Worm (Caenorhabditis elegans): ENCODE data around the gene R12B2.8.

The R12B2.8 gene

ce11 chrIII:5836816-5837215 is 13.1 kb downstream of the R12B2.8 start, which contains the start of gene W04D12.1:
Gene W04D12.1, plus strand, starts transcription at chrIII:5836926.
- 0 out of 2 replicates have a peak, but pooled peaks have one; percentile 32 for TF ChIP-seq snpc-1.2 (GFP tag; IDR thresholded peaks at IDR 0.05)
- TF ChIP-seq T26A8.4 (GFP tag; IDR thresholded peaks at IDR 0.05) = no peak
- TF ChIP-seq zfp-2 (tag; optimal IDR thresholded peaks at IDR 0.05) = no peak
- TF ChIP-seq dmd-9 (GFP tag; IDR thresholded peaks at IDR 0.05) = no peak
- peak in 1 of 2 experiments; percentile 63 for TF ChIP-seq unc-62 (GFP tag; optimal IDR thresholded peaks at IDR 0.05 in 1 of 2)
- TF ChIP-seq unc-62 (tag; optimal IDR thresholded peaks at IDR 0.05) = no peak
- no peak for TF ChIP-seq rbr-2 (tag; optimal IDR thresholded peaks at IDR 0.05)
- 0 out of 2 replicates have a peak, but pooled peaks have one; percentile 15 for TF ChIP-seq ZK337.2 (GFP tag; IDR thresholded peaks at IDR 0.05)

ce11 chrIII:5838159-5839046 is 14.7 kb downstream of the R12B2.8 start:
- TF ChIP-seq hlh-11 (tag; optimal IDR thresholded peaks at IDR 0.05) (peak; percentile 93), ceh-28 (tag; optimal IDR thresholded peaks at IDR 0.05) (no peak), T26A8.4 (GFP tag; IDR thresholded peaks at IDR 0.05) (peak; percentile 27; the same call in 1 of the 2 replicates), nhr-102 (tag; optimal IDR thresholded peaks at IDR 0.05) (peak; percentile 6), nhr-10 (tag; optimal IDR thresholded peaks at IDR 0.05) (peak; percentile 52), nhr-11 (tag; optimal IDR thresholded peaks at IDR 0.05) (no peak), cey-2 (tag; optimal IDR thresholded peaks at IDR 0.05; ENCODE audit: borderline replicate concordance, insufficient read depth) (peak; percentile 9), R02D3.7 (tag; optimal IDR thresholded peaks at IDR 0.05) (no peak), mep-1 (tag; optimal IDR thresholded peaks at IDR 0.05) (peak; percentile 72), saeg-2 (GFP tag; IDR thresholded peaks at IDR 0.05) (no peak), T20F7.1 (GFP tag; optimal IDR thresholded peaks at IDR 0.05) (peak; percentile 74), lin-38 (GFP tag; IDR thresholded peaks at IDR 0.05) (0 out of 2 replicates have a peak, but pooled peaks have one; percentile 18), hmg-1.1 (GFP tag; IDR thresholded peaks at IDR 0.05) (0 out of 2 replicates have a peak, but pooled peaks have one; percentile 7), mes-2 (tag; optimal IDR thresholded peaks at IDR 0.05; ENCODE audit: poor library complexity, severe bottlenecking) (peak; percentile 30), pqm-1 (tag; optimal IDR thresholded peaks at IDR 0.05) (peak; percentile 93), daf-16 (GFP tag; optimal IDR thresholded peaks at IDR 0.05) (peak in 1 of 2 experiments; percentile 60), daf-16 (tag; optimal IDR thresholded peaks at IDR 0.05) (peak; percentile 82), D1046.2 (GFP tag; IDR thresholded peaks at IDR 0.05) (no peak), ctbp-1 (GFP tag; IDR thresholded peaks at IDR 0.05) (no peak), dpl-1 (GFP tag; optimal IDR thresholded peaks at IDR 0.05) (no peak), ZK546.5 (tag; optimal IDR thresholded peaks at IDR 0.05) (no peak), unc-39 (tag; optimal IDR thresholded peaks at IDR 0.05) (no peak), gei-8 (GFP tag; optimal IDR thresholded peaks at IDR 0.05) (no peak), ZK337.2 (GFP tag; IDR thresholded peaks at IDR 0.05) (no peak), Y48G9A.11 (GFP tag; IDR thresholded peaks at IDR 0.05) (no peak), zip-11 (GFP tag; IDR thresholded peaks at IDR 0.05) (no peak), fkh-10 (GFP tag; optimal IDR thresholded peaks at IDR 0.05) (no peak), spr-1 (tag; optimal IDR thresholded peaks at IDR 0.05) (no peak), ztf-11 (tag; optimal IDR thresholded peaks at IDR 0.05) (no peak), Y105C5A.15 (GFP tag; IDR thresholded peaks at IDR 0.05) (no peak), set-16 (GFP tag; IDR thresholded peaks at IDR 0.05) (no peak), dve-1 (tag; optimal IDR thresholded peaks at IDR 0.05; ENCODE audit: insufficient read depth) (peak; percentile 95), madf-5 (GFP tag; IDR thresholded peaks at IDR 0.05) (no peak), madf-9 (GFP tag; conservative IDR thresholded peaks at IDR 0.05) (no peak), lin-15B (tag; optimal IDR thresholded peaks at IDR 0.05) (no peak), nhr-28 (tag; optimal IDR thresholded peaks at IDR 0.05) (peak; percentile 96), nhr-48 (tag; optimal IDR thresholded peaks at IDR 0.05) (peak; percentile 81), nhr-25 (tag; optimal IDR thresholded peaks at IDR 0.05; ENCODE audit: borderline replicate concordance, insufficient read depth) (no peak), ces-1 (GFP tag; optimal IDR thresholded peaks at IDR 0.05) (no peak), mdt-29 (GFP tag; IDR thresholded peaks at IDR 0.05) (no peak), hlh-30 (tag; optimal IDR thresholded peaks at IDR 0.05; ENCODE audit: insufficient read depth) (peak; percentile 75)

Data from whole organism, L4 larva.